Worm (Caenorhabditis elegans) whole organism, L1 larva: ENCODE measurements around the gene Y46G5A.28.

ENCODE experiments used
- C34B4.2 ChIP-seq: sonication (generic microtip); optimal IDR thresholded peaks from 2 replicates; lab custom pipeline; 2017; ENCODE audit warnings: mild to moderate bottlenecking, missing genetic modification characterization, missing compliant biosample characterization
- F16B12.6 ChIP-seq: fragments of 150-350 bp; optimal IDR thresholded peaks from 2 replicates; lab custom pipeline; 2014; ENCODE audit warnings: missing biosample characterization, missing genetic modification characterization
- Y116A8C.19 ChIP-seq: sonication (generic microtip); optimal IDR thresholded peaks from 2 replicates; lab custom pipeline; 2016; ENCODE audit warnings: missing compliant biosample characterization, missing genetic modification characterization, borderline replicate concordance
- alr-1 ChIP-seq: fragments of 200-800 bp; sonication (Bioruptor generic); optimal IDR thresholded peaks from 2 replicates; lab custom pipeline; 2018; ENCODE audit warnings: borderline replicate concordance, mild to moderate bottlenecking, missing genetic modification characterization, missing compliant biosample characterization
- aly-2 ChIP-seq: fragments of 150-350 bp; optimal IDR thresholded peaks from 2 replicates; lab custom pipeline; 2014; ENCODE audit warnings: missing biosample characterization, missing genetic modification characterization
- ceh-8 ChIP-seq: fragments of 200-800 bp; sonication (Bioruptor generic); optimal IDR thresholded peaks from 2 replicates; lab custom pipeline; 2018; ENCODE audit warnings: mild to moderate bottlenecking, missing genetic modification characterization, moderate library complexity, missing compliant biosample characterization
- ceh-82 ChIP-seq, 3 experiments: fragments of 150-350 bp in 1 of 3; sonication (generic microtip) in 2 of 3; optimal IDR thresholded peaks; 2 replicates each; lab custom pipeline; 2014 to 2017; ENCODE audit warnings: missing biosample characterization in 3 of 3, missing genetic modification characterization in 3 of 3
- dpl-1 ChIP-seq, 3 experiments: fragments of 150-350 bp in 2 of 3; sonication (generic microtip) in 1 of 3; optimal IDR thresholded peaks; 2 replicates each; lab custom pipeline; 2014 to 2017; ENCODE audit warnings: missing biosample characterization in 3 of 3, missing genetic modification characterization in 3 of 3, missing genetic modification reagents in 3 of 3
- efl-1 ChIP-seq, 4 experiments: fragments of 150-350 bp; optimal IDR thresholded peaks in 3 of 4; peaks in 1 of 4; 1 replicate in 1 of 4; 2 replicates in 3 of 4; lab custom pipeline; 2014; ENCODE audit warnings: missing biosample characterization in 2 of 4, missing genetic modification characterization in 2 of 4, missing genetic modification reagents in 2 of 4
- efl-3 ChIP-seq: fragments of 200-800 bp; sonication (Bioruptor generic); optimal IDR thresholded peaks from 2 replicates; lab custom pipeline; 2018; ENCODE audit warnings: mild to moderate bottlenecking, missing genetic modification characterization, missing compliant biosample characterization
- egl-13 ChIP-seq: sonication (generic microtip); optimal IDR thresholded peaks from 2 replicates; lab custom pipeline; 2016; ENCODE audit warnings: missing genotype, missing genetic modification reagents, missing genetic modification characterization, missing compliant biosample characterization
- egl-27 ChIP-seq, 2 experiments: fragments of 150-350 bp in 1 of 2; sonication (generic microtip); optimal IDR thresholded peaks; 3 replicates each; lab custom pipeline; 2017 to 2018; ENCODE audit warnings: missing biosample characterization in 2 of 2, missing genetic modification characterization in 2 of 2, missing genetic modification reagents in 2 of 2
- ets-5 ChIP-seq: fragments of 200-800 bp; sonication (Bioruptor generic); IDR thresholded peaks from 2 replicates; pipeline ENCODE4 v1.3.6; 2022; ENCODE audit warnings: missing genetic modification characterization, missing compliant biosample characterization
- fkh-4 ChIP-seq: sonication (generic microtip); optimal IDR thresholded peaks from 2 replicates; lab custom pipeline; 2016; ENCODE audit warnings: missing compliant biosample characterization, missing genetic modification characterization, borderline replicate concordance
- fkh-8 ChIP-seq: sonication (generic microtip); optimal IDR thresholded peaks from 2 replicates; lab custom pipeline; 2016; ENCODE audit warnings: mild to moderate bottlenecking, missing genetic modification characterization, missing compliant biosample characterization
- hlh-17 ChIP-seq: fragments of 200-800 bp; sonication (Bioruptor generic); optimal IDR thresholded peaks from 2 replicates; lab custom pipeline; 2018; ENCODE audit warnings: missing genetic modification characterization, mild to moderate bottlenecking, missing compliant biosample characterization, moderate library complexity, borderline replicate concordance
- isw-1 ChIP-seq: fragments of 200-800 bp; sonication (Bioruptor generic); IDR thresholded peaks from 2 replicates; pipeline ENCODE4 v1.3.6; 2022; ENCODE audit warnings: missing genetic modification characterization, missing compliant biosample characterization
- lin-13 ChIP-seq: fragments of 150-350 bp; optimal IDR thresholded peaks from 2 replicates; lab custom pipeline; 2014; ENCODE audit warnings: missing biosample characterization, missing genetic modification reagents, missing genetic modification characterization
- lin-14 ChIP-seq: fragments of 200-800 bp; sonication (Bioruptor generic); optimal IDR thresholded peaks from 2 replicates; lab custom pipeline; 2018; ENCODE audit warnings: mild to moderate bottlenecking, missing genetic modification characterization, moderate library complexity, missing compliant biosample characterization
- lin-15B ChIP-seq: fragments of 150-350 bp; sonication (generic microtip); optimal IDR thresholded peaks from 3 replicates; lab custom pipeline; 2014; ENCODE audit warnings: missing biosample characterization, missing genetic modification characterization
- lin-35 ChIP-seq, 2 experiments: fragments of 150-350 bp; optimal IDR thresholded peaks; 2 replicates each; lab custom pipeline; 2014; ENCODE audit warnings: missing biosample characterization in 2 of 2, missing genetic modification characterization in 2 of 2, missing genetic modification reagents in 2 of 2
- lin-39 ChIP-seq: fragments of 150-350 bp; optimal IDR thresholded peaks from 2 replicates; lab custom pipeline; 2014; ENCODE audit warnings: missing biosample characterization, missing genetic modification reagents, missing genetic modification characterization
- lsy-2 ChIP-seq, 2 experiments: fragments of 150-350 bp; optimal IDR thresholded peaks; 2 replicates each; lab custom pipeline; 2014; ENCODE audit warnings: missing biosample characterization in 2 of 2, missing genetic modification characterization in 2 of 2
- mab-9 ChIP-seq: fragments of 200-800 bp; sonication (Bioruptor generic); IDR thresholded peaks from 2 replicates; pipeline ENCODE4 v1.3.6; 2022; ENCODE audit warnings: missing genetic modification reagents, missing genetic modification characterization, missing compliant biosample characterization
- mdl-1 ChIP-seq, 2 experiments: fragments of 150-350 bp; optimal IDR thresholded peaks; 2 replicates each; lab custom pipeline; 2014 to 2017; ENCODE audit warnings: missing biosample characterization in 2 of 2, missing genetic modification characterization in 2 of 2, inconsistent platforms in 1 of 2
- mep-1 ChIP-seq: fragments of 150-350 bp; optimal IDR thresholded peaks from 2 replicates; lab custom pipeline; 2014; ENCODE audit warnings: missing biosample characterization, missing genetic modification characterization
- nhr-11 ChIP-seq: fragments of 150-350 bp; optimal IDR thresholded peaks from 2 replicates; lab custom pipeline; 2014; ENCODE audit warnings: missing biosample characterization, missing genetic modification characterization
- nhr-12 ChIP-seq: sonication (generic microtip); optimal IDR thresholded peaks from 2 replicates; lab custom pipeline; 2017; ENCODE audit warnings: missing biosample characterization, missing genetic modification characterization
- nhr-19 ChIP-seq: fragments of 200-800 bp; sonication (Bioruptor generic); conservative IDR thresholded peaks from 2 replicates; pipeline ENCODE4 v1.3.6; 2022; ENCODE audit warnings: missing genetic modification characterization, missing compliant biosample characterization
- nhr-20 ChIP-seq: sonication (generic microtip); optimal IDR thresholded peaks from 2 replicates; lab custom pipeline; 2016; ENCODE audit warnings: mild to moderate bottlenecking, missing genetic modification characterization, missing compliant biosample characterization
- nhr-237 ChIP-seq: fragments of 150-350 bp; optimal IDR thresholded peaks from 2 replicates; lab custom pipeline; 2014; ENCODE audit warnings: missing biosample characterization, missing genetic modification characterization
- nhr-28 ChIP-seq: fragments of 150-350 bp; optimal IDR thresholded peaks from 2 replicates; lab custom pipeline; 2014; ENCODE audit warnings: missing biosample characterization, missing genetic modification characterization
- nhr-47 ChIP-seq: sonication (generic microtip); optimal IDR thresholded peaks from 2 replicates; lab custom pipeline; 2016; ENCODE audit warnings: mild to moderate bottlenecking, missing genetic modification characterization, moderate library complexity, missing compliant biosample characterization
- nhr-71 ChIP-seq: sonication (generic microtip); optimal IDR thresholded peaks from 2 replicates; lab custom pipeline; 2016; ENCODE audit warnings: mild to moderate bottlenecking, missing genetic modification characterization, moderate library complexity, missing compliant biosample characterization
- nhr-76 ChIP-seq: sonication (generic microtip); optimal IDR thresholded peaks from 2 replicates; lab custom pipeline; 2017; ENCODE audit warnings: missing biosample characterization, missing genetic modification characterization
- nhr-84 ChIP-seq: sonication (generic microtip); optimal IDR thresholded peaks from 2 replicates; lab custom pipeline; 2017; ENCODE audit warnings: missing biosample characterization, missing genetic modification characterization
- nhr-85 ChIP-seq: sonication (generic microtip); peaks from one replicate; lab custom pipeline; 2016; ENCODE audit warnings: missing genetic modification characterization, inconsistent platforms, missing compliant biosample characterization
- pax-3 ChIP-seq: fragments of 200-800 bp; sonication (Bioruptor generic); optimal IDR thresholded peaks from 2 replicates; lab custom pipeline; 2018; ENCODE audit warnings: mild to moderate bottlenecking, missing genetic modification characterization, moderate library complexity, missing compliant biosample characterization
- skn-1 ChIP-seq: fragments of 150-350 bp; optimal IDR thresholded peaks from 2 replicates; lab custom pipeline; 2014; ENCODE audit warnings: missing biosample characterization, missing genetic modification characterization
- snu-23 ChIP-seq: sonication (generic microtip); optimal IDR thresholded peaks from 2 replicates; lab custom pipeline; 2016; ENCODE audit warnings: missing genetic modification characterization, missing compliant biosample characterization
- tlp-1 ChIP-seq: fragments of 150-350 bp; optimal IDR thresholded peaks from 2 replicates; lab custom pipeline; 2014; ENCODE audit warnings: missing biosample characterization, missing genetic modification characterization
- unc-86 ChIP-seq: sonication (generic microtip); optimal IDR thresholded peaks from 2 replicates; lab custom pipeline; 2016; ENCODE audit warnings: missing genetic modification characterization, missing compliant biosample characterization
- unc-98 ChIP-seq: fragments of 200-800 bp; sonication (Bioruptor generic); IDR thresholded peaks from 2 replicates; pipeline ENCODE4 v1.3.6; 2022; ENCODE audit warnings: missing genetic modification characterization, missing compliant biosample characterization
- vab-15 ChIP-seq: sonication (generic microtip); optimal IDR thresholded peaks from 2 replicates; lab custom pipeline; 2017; ENCODE audit warnings: missing genotype, mild to moderate bottlenecking, missing genetic modification characterization, missing compliant biosample characterization
- xbp-1 ChIP-seq: sonication (generic microtip); optimal IDR thresholded peaks from 2 replicates; lab custom pipeline; 2016; ENCODE audit warnings: missing genetic modification characterization, missing compliant biosample characterization
- ztf-11 ChIP-seq, 2 experiments: sonication (generic microtip); optimal IDR thresholded peaks; 2 replicates each; lab custom pipeline; 2016 to 2017; ENCODE audit warnings: missing genetic modification characterization in 2 of 2, missing biosample characterization in 1 of 2, missing compliant biosample characterization in 1 of 2
- ztf-4 ChIP-seq: fragments of 150-350 bp; optimal IDR thresholded peaks from 2 replicates; lab custom pipeline; 2014; ENCODE audit warnings: missing biosample characterization, missing genetic modification characterization

Gene Y46G5A.28

DNA sequence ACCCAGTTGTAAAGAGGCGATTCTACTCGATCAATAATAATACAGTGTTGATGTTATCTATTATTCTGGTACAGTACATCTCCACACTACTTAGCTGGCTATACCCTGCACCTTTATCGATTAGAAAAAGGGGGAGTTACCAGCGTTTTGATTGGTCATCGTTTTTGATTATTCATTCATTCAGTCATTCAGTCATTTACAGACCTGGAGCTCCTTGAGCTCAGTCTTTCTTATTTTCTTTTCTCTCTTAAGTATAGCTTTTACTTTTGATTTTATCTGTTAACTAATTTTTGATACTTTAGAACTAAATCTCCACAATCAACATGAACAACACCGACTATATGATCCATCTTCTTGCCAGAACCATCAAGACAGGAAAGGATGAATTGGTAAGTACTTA lies at the start of gene Y46G5A.28:
Gene Y46G5A.28 (plus strand): TSS at position 301 of the 400 bp plus-strand sequence.
- TF ChIP-seq unc-86 (tag; lab: Kevin White, UChicago) (no peak), nhr-28 (no peak), tlp-1 (tag; lab: Kevin White, UChicago) (no peak), nhr-84 (no peak), mdl-1 (tag; optimal IDR thresholded peaks at IDR 0.05; lab: Kevin White, UChicago) (no peak), pax-3 (tag; lab: Kevin White, UChicago) (no peak), egl-13 (tag; lab: Kevin White, UChicago) (no peak), ceh-8 (GFP tag; lab: Kevin White, UChicago) (no peak), egl-27 (tag; optimal IDR thresholded peaks at IDR 0.05; lab: Kevin White, UChicago) (no peak)

DNA sequence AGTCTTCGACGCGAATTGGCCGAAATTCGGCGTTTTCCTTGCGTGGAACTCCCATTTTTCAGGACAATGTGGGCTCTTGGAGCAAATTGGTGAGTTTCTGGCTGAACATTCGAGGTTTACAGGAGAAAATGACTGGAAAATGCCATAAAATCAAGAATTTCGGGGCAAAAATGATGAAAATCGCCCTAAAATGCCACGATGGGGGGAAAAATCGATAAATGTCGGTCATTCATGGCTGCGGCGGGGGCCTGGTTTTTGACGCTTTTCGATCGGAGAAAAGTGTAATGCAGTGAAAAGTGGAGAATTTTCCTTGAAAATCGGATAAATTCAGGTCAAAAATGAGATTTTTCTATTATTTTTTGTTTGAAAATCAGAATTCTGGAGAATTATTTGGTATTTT lies 45.1 kb upstream of the Y46G5A.28 start, which contains the start of the genes Y46G5A.18 and Y46G5A.47:
Gene Y46G5A.18 (minus strand): TSS at position 101 of the 400 bp plus-strand sequence.
Gene Y46G5A.47 (minus strand): TSS at position 146 of the 400 bp plus-strand sequence.
- TF ChIP-seq nhr-11 (tag; lab: Kevin White, UChicago) (no peak), ztf-11 (tag; optimal IDR thresholded peaks at IDR 0.05; lab: Kevin White, UChicago) (no peak), efl-3 (no peak), nhr-76 (tag; lab: Kevin White, UChicago) (no peak), fkh-4 (no peak), nhr-84 (no peak), lin-39 (tag; lab: Kevin White, UChicago) (no peak), aly-2 (tag; lab: Kevin White, UChicago) (no peak), efl-1 (optimal IDR thresholded peaks at IDR 0.05; lab: Kevin White, UChicago) (no peak), efl-1 (GFP tag; optimal IDR thresholded peaks at IDR 0.05 in 1 of 2; lab: Kevin White, UChicago) (no peak), unc-98 (GFP tag; lab: Robert Waterston, UW) (no peak), xbp-1 (tag; lab: Kevin White, UChicago) (no peak), F16B12.6 (tag; lab: Kevin White, UChicago) (no peak), Y116A8C.19 (no peak), isw-1 (GFP tag; lab: Robert Waterston, UW) (no peak), hlh-17 (no peak), nhr-12 (tag; lab: Kevin White, UChicago) (no peak), alr-1 (tag; lab: Kevin White, UChicago) (no peak)

DNA sequence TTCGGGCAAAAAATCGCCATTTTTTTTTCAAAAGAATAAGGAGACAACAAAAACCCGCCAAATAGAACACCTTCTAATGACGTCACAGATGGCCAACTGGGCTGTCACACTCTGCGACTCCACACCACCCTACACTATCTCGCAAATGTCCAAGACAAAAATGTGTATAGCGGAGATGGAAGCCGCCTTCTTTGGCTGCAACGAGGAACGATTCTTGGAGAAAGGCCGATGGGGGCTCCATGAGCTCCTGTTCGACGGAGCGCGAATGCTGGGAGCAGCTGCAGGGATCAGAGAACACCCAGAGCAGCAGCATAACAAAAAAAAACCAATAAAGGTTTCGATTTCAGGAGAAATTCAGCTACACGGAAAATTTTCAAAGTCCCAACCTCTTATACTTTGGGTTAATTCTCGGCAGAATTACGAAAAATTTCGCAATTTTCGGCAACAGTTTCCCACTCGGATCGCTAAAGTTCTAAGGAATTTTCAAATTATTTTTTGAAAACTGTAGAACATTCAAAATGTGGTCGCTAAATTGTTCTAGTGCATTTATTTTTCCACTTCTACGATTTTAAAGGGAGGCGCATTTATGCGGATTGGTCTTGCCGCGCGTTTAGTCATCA lies 44.4 kb upstream of the Y46G5A.28 start:
- peak in 2 of 3 experiments; percentile 15 to 57 for TF ChIP-seq dpl-1 (GFP tag; optimal IDR thresholded peaks at IDR 0.05; lab: Kevin White, UChicago)
- TF ChIP-seq nhr-47 (tag; lab: Kevin White, UChicago): peak; percentile 54
- peak; percentile 4 for TF ChIP-seq nhr-20 (tag; lab: Kevin White, UChicago)
- TF ChIP-seq ets-5 (GFP tag; lab: Robert Waterston, UW): no peak
- peak in 1 of 2 experiments; percentile 6 for TF ChIP-seq mdl-1 (tag; optimal IDR thresholded peaks at IDR 0.05; lab: Kevin White, UChicago)
- TF ChIP-seq isw-1 (GFP tag; lab: Robert Waterston, UW): peak; percentile 15; the same call in 1 of the 2 replicates
- no peak for TF ChIP-seq nhr-76 (tag; lab: Kevin White, UChicago)
- no peak for TF ChIP-seq mab-9 (GFP tag; lab: Robert Waterston, UW)
- TF ChIP-seq snu-23: peak; percentile 41
- peak in 1 of 2 experiments; percentile 2 for TF ChIP-seq ztf-11 (tag; optimal IDR thresholded peaks at IDR 0.05; lab: Kevin White, UChicago)
- TF ChIP-seq lin-14 (GFP tag; lab: Kevin White, UChicago): peak; percentile 86
- peak; percentile 35 for TF ChIP-seq egl-13 (tag; lab: Kevin White, UChicago)
- no peak for TF ChIP-seq vab-15 (tag; lab: Kevin White, UChicago)
- peak; percentile 16 for TF ChIP-seq skn-1 (tag; lab: Kevin White, UChicago)
- peak; percentile 90 for TF ChIP-seq nhr-19 (GFP tag; lab: Robert Waterston, UW)
- TF ChIP-seq unc-86 (tag; lab: Kevin White, UChicago): peak; percentile 60
- no peak for TF ChIP-seq lin-39 (tag; lab: Kevin White, UChicago)
- TF ChIP-seq C34B4.2 (tag; lab: Kevin White, UChicago): no peak
- TF ChIP-seq efl-3: no peak
- TF ChIP-seq mep-1 (tag; lab: Kevin White, UChicago): peak; percentile 36
- TF ChIP-seq nhr-85 (tag; lab: Kevin White, UChicago): peak; percentile 13
- TF ChIP-seq lin-35 (GFP tag; optimal IDR thresholded peaks at IDR 0.05; lab: Kevin White, UChicago): peak in 1 of 2 experiments; percentile 59
- peak; percentile 9 to 10 for TF ChIP-seq lsy-2 (tag; optimal IDR thresholded peaks at IDR 0.05; lab: Kevin White, UChicago)
- TF ChIP-seq ceh-82 (tag; optimal IDR thresholded peaks at IDR 0.05; lab: Kevin White, UChicago): peak in 2 of 3 experiments; percentile 4 to 30
- peak; percentile 47 for TF ChIP-seq lin-15B
- no peak for TF ChIP-seq nhr-237 (tag; lab: Kevin White, UChicago)
- no peak for TF ChIP-seq ztf-4 (tag; lab: Kevin White, UChicago)
- TF ChIP-seq lin-13 (GFP tag; lab: Kevin White, UChicago): no peak
- TF ChIP-seq nhr-71: peak; percentile 51
- peak; percentile 59 for TF ChIP-seq fkh-8
